Worm (Caenorhabditis elegans) whole organism, L1 larva: ENCODE results near the gene W02H3.1.

ENCODE experiments used
- C04F5.9 ChIP-seq: sonication (generic microtip); optimal IDR thresholded peaks from 2 replicates; lab custom pipeline; 2016; ENCODE audit warnings: missing genetic modification characterization, missing compliant biosample characterization
- C34B4.2 ChIP-seq: sonication (generic microtip); optimal IDR thresholded peaks from 2 replicates; lab custom pipeline; 2017; ENCODE audit warnings: mild to moderate bottlenecking, missing genetic modification characterization, missing compliant biosample characterization
- Y116A8C.19 ChIP-seq: sonication (generic microtip); optimal IDR thresholded peaks from 2 replicates; lab custom pipeline; 2016; ENCODE audit warnings: missing compliant biosample characterization, missing genetic modification characterization, borderline replicate concordance
- aha-1 ChIP-seq: fragments of 150-350 bp; optimal IDR thresholded peaks from 2 replicates; lab custom pipeline; 2014; ENCODE audit warnings: missing biosample characterization, missing genetic modification characterization
- blmp-1 ChIP-seq: fragments of 150-350 bp; optimal IDR thresholded peaks from 2 replicates; lab custom pipeline; 2014; ENCODE audit warnings: missing biosample characterization, missing genetic modification characterization
- ces-1 ChIP-seq: fragments of 150-350 bp; optimal IDR thresholded peaks from 2 replicates; lab custom pipeline; 2014; ENCODE audit warnings: missing biosample characterization, missing genetic modification reagents, missing genetic modification characterization
- egl-27 ChIP-seq, 2 experiments: fragments of 150-350 bp in 1 of 2; sonication (generic microtip); optimal IDR thresholded peaks; 3 replicates each; lab custom pipeline; 2017 to 2018; ENCODE audit warnings: missing biosample characterization in 2 of 2, missing genetic modification characterization in 2 of 2, missing genetic modification reagents in 2 of 2
- elt-3 ChIP-seq, 6 experiments: fragments of 150-350 bp in 1 of 6; sonication (generic microtip); optimal IDR thresholded peaks; 2 replicates each; lab custom pipeline; 2017 to 2018; ENCODE audit warnings: missing biosample characterization in 6 of 6, missing genetic modification characterization in 6 of 6, inconsistent platforms in 1 of 6
- ets-5 ChIP-seq: fragments of 200-800 bp; sonication (Bioruptor generic); IDR thresholded peaks from 2 replicates; pipeline ENCODE4 v1.3.6; 2022; ENCODE audit warnings: missing genetic modification characterization, missing compliant biosample characterization
- fkh-10 ChIP-seq: sonication (generic microtip); optimal IDR thresholded peaks from 2 replicates; lab custom pipeline; 2017; ENCODE audit warnings: missing biosample characterization, missing genetic modification reagents, missing genetic modification characterization
- fkh-4 ChIP-seq: sonication (generic microtip); optimal IDR thresholded peaks from 2 replicates; lab custom pipeline; 2016; ENCODE audit warnings: missing compliant biosample characterization, missing genetic modification characterization, borderline replicate concordance
- hpl-2 ChIP-seq: fragments of 150-350 bp; optimal IDR thresholded peaks from 2 replicates; lab custom pipeline; 2014; ENCODE audit warnings: missing biosample characterization, missing genetic modification reagents, missing genetic modification characterization
- lin-13 ChIP-seq: fragments of 150-350 bp; optimal IDR thresholded peaks from 2 replicates; lab custom pipeline; 2014; ENCODE audit warnings: missing biosample characterization, missing genetic modification reagents, missing genetic modification characterization
- lin-14 ChIP-seq: fragments of 200-800 bp; sonication (Bioruptor generic); optimal IDR thresholded peaks from 2 replicates; lab custom pipeline; 2018; ENCODE audit warnings: mild to moderate bottlenecking, missing genetic modification characterization, moderate library complexity, missing compliant biosample characterization
- lin-15B ChIP-seq: fragments of 150-350 bp; sonication (generic microtip); optimal IDR thresholded peaks from 3 replicates; lab custom pipeline; 2014; ENCODE audit warnings: missing biosample characterization, missing genetic modification characterization
- lin-35 ChIP-seq, 2 experiments: fragments of 150-350 bp; optimal IDR thresholded peaks; 2 replicates each; lab custom pipeline; 2014; ENCODE audit warnings: missing biosample characterization in 2 of 2, missing genetic modification characterization in 2 of 2, missing genetic modification reagents in 2 of 2
- lsy-2 ChIP-seq, 2 experiments: fragments of 150-350 bp; optimal IDR thresholded peaks; 2 replicates each; lab custom pipeline; 2014; ENCODE audit warnings: missing biosample characterization in 2 of 2, missing genetic modification characterization in 2 of 2
- mab-9 ChIP-seq: fragments of 200-800 bp; sonication (Bioruptor generic); IDR thresholded peaks from 2 replicates; pipeline ENCODE4 v1.3.6; 2022; ENCODE audit warnings: missing genetic modification reagents, missing genetic modification characterization, missing compliant biosample characterization
- mdl-1 ChIP-seq, 2 experiments: fragments of 150-350 bp; optimal IDR thresholded peaks; 2 replicates each; lab custom pipeline; 2014 to 2017; ENCODE audit warnings: missing biosample characterization in 2 of 2, missing genetic modification characterization in 2 of 2, inconsistent platforms in 1 of 2
- mep-1 ChIP-seq: fragments of 150-350 bp; optimal IDR thresholded peaks from 2 replicates; lab custom pipeline; 2014; ENCODE audit warnings: missing biosample characterization, missing genetic modification characterization
- nhr-19 ChIP-seq: fragments of 200-800 bp; sonication (Bioruptor generic); conservative IDR thresholded peaks from 2 replicates; pipeline ENCODE4 v1.3.6; 2022; ENCODE audit warnings: missing genetic modification characterization, missing compliant biosample characterization
- nhr-47 ChIP-seq: sonication (generic microtip); optimal IDR thresholded peaks from 2 replicates; lab custom pipeline; 2016; ENCODE audit warnings: mild to moderate bottlenecking, missing genetic modification characterization, moderate library complexity, missing compliant biosample characterization
- nhr-84 ChIP-seq: sonication (generic microtip); optimal IDR thresholded peaks from 2 replicates; lab custom pipeline; 2017; ENCODE audit warnings: missing biosample characterization, missing genetic modification characterization
- nhr-85 ChIP-seq: sonication (generic microtip); peaks from one replicate; lab custom pipeline; 2016; ENCODE audit warnings: missing genetic modification characterization, inconsistent platforms, missing compliant biosample characterization
- pqm-1 ChIP-seq: sonication (generic microtip); optimal IDR thresholded peaks from 3 replicates; lab custom pipeline; 2017; ENCODE audit warnings: missing biosample characterization, missing genetic modification characterization
- skn-1 ChIP-seq: fragments of 150-350 bp; optimal IDR thresholded peaks from 2 replicates; lab custom pipeline; 2014; ENCODE audit warnings: missing biosample characterization, missing genetic modification characterization
- swsn-7 ChIP-seq: sonication (generic microtip); optimal IDR thresholded peaks from 2 replicates; lab custom pipeline; 2016; ENCODE audit warnings: missing genetic modification characterization, missing compliant biosample characterization
- tbx-2 ChIP-seq: sonication (generic microtip); optimal IDR thresholded peaks from 2 replicates; lab custom pipeline; 2016; ENCODE audit warnings: missing genetic modification characterization, missing compliant biosample characterization
- unc-30 ChIP-seq: sonication (generic microtip); optimal IDR thresholded peaks from 2 replicates; lab custom pipeline; 2017; ENCODE audit warnings: missing biosample characterization, missing genetic modification characterization
- unc-98 ChIP-seq: fragments of 200-800 bp; sonication (Bioruptor generic); IDR thresholded peaks from 2 replicates; pipeline ENCODE4 v1.3.6; 2022; ENCODE audit warnings: missing genetic modification characterization, missing compliant biosample characterization
- ztf-4 ChIP-seq: fragments of 150-350 bp; optimal IDR thresholded peaks from 2 replicates; lab custom pipeline; 2014; ENCODE audit warnings: missing biosample characterization, missing genetic modification characterization

W02H3.1 gene

ce11 chrX:11067256-11067655, 38.0 kb downstream of the W02H3.1 start:
- TF ChIP-seq blmp-1 (tag; lab: Kevin White, UChicago) (peak; percentile 98), nhr-19 (GFP tag; lab: Robert Waterston, UW) (no peak), unc-98 (GFP tag; lab: Robert Waterston, UW) (no peak)

ce11 chrX:11064799-11065198, 40.5 kb downstream of the W02H3.1 start, which contains the start of gene lpr-4:
Gene lpr-4, plus strand, starts transcription at chrX:11065126.
- TF ChIP-seq unc-30 (tag; lab: Kevin White, UChicago) (no peak), blmp-1 (tag; lab: Kevin White, UChicago) (peak; percentile 100), elt-3 (tag; optimal IDR thresholded peaks at IDR 0.05; lab: Kevin White, UChicago) (peak in 2 of 6 experiments; percentile 3 to 33), lin-13 (GFP tag; lab: Kevin White, UChicago) (no peak)

- TF ChIP-seq blmp-1 (tag; lab: Kevin White, UChicago) (peak; percentile 96), C34B4.2 (tag; lab: Kevin White, UChicago) (no peak)
Measured at ce11 chrX:11061904-11062303, 43.4 kb downstream of the W02H3.1 start, which contains the start of gene lpr-5. Gene lpr-5, plus strand, starts transcription at chrX:11062123.

ce11 chrX:11060940-11061339, 44.3 kb downstream of the W02H3.1 start:
- TF ChIP-seq elt-3 (tag; optimal IDR thresholded peaks at IDR 0.05; lab: Kevin White, UChicago) (peak in 1 of 6 experiments; percentile 21), mep-1 (tag; lab: Kevin White, UChicago) (no peak), Y116A8C.19 (tag; lab: Kevin White, UChicago) (no peak), blmp-1 (tag; lab: Kevin White, UChicago) (peak; percentile 93)

- TF ChIP-seq C04F5.9 (tag; lab: Kevin White, UChicago): no peak
- TF ChIP-seq pqm-1 (tag; lab: Kevin White, UChicago): no peak
- TF ChIP-seq blmp-1 (tag; lab: Kevin White, UChicago): peak; percentile 57
- TF ChIP-seq, all 84 proteins: peak for 1
Measured at ce11 chrX:11059744-11060143, 45.5 kb downstream of the W02H3.1 start, which contains the start of gene lpr-6. Gene lpr-6, plus strand, starts transcription at chrX:11059994.

ce11 chrX:11057028-11057427, 48.2 kb downstream of the W02H3.1 start, which contains the start of gene lpr-3:
Gene lpr-3, plus strand, starts transcription at chrX:11057401.
- TF ChIP-seq fkh-4 (no peak), mdl-1 (tag; optimal IDR thresholded peaks at IDR 0.05; lab: Kevin White, UChicago) (no peak), ztf-4 (tag; lab: Kevin White, UChicago) (peak; percentile 19), tbx-2 (no peak), nhr-85 (tag; lab: Kevin White, UChicago) (peak; percentile 17), lsy-2 (tag; optimal IDR thresholded peaks at IDR 0.05; lab: Kevin White, UChicago) (no peak), mep-1 (tag; lab: Kevin White, UChicago) (peak; percentile 32), lin-14 (GFP tag; lab: Kevin White, UChicago) (peak; percentile 1), blmp-1 (tag; lab: Kevin White, UChicago) (peak; percentile 100), elt-3 (tag; optimal IDR thresholded peaks at IDR 0.05; lab: Kevin White, UChicago) (peak in 1 of 6 experiments; percentile 56), lin-15B (tag; lab: Kevin White, UChicago) (no peak)

ce11 chrX:11053615-11054014, 51.6 kb downstream of the W02H3.1 start, which contains the start of gene C09F12.2:
Gene C09F12.2, plus strand, starts transcription at chrX:11053915.
- TF ChIP-seq swsn-7 (tag; lab: Kevin White, UChicago) (no peak), nhr-84 (no peak), hpl-2 (GFP tag; lab: Kevin White, UChicago) (no peak), lin-35 (GFP tag; optimal IDR thresholded peaks at IDR 0.05; lab: Kevin White, UChicago) (no peak), mab-9 (no peak), egl-27 (tag; optimal IDR thresholded peaks at IDR 0.05; lab: Kevin White, UChicago) (no peak), ets-5 (GFP tag; lab: Robert Waterston, UW) (no peak), ces-1 (GFP tag; lab: Kevin White, UChicago) (no peak), unc-30 (tag; lab: Kevin White, UChicago) (no peak), elt-3 (tag; optimal IDR thresholded peaks at IDR 0.05; lab: Kevin White, UChicago) (no peak), fkh-10 (GFP tag; lab: Kevin White, UChicago) (no peak), skn-1 (no peak), nhr-47 (tag; lab: Kevin White, UChicago) (no peak), aha-1 (tag; lab: Kevin White, UChicago) (no peak)
